Worm (Caenorhabditis elegans): ENCODE results near the gene srh-44.

DNA sequence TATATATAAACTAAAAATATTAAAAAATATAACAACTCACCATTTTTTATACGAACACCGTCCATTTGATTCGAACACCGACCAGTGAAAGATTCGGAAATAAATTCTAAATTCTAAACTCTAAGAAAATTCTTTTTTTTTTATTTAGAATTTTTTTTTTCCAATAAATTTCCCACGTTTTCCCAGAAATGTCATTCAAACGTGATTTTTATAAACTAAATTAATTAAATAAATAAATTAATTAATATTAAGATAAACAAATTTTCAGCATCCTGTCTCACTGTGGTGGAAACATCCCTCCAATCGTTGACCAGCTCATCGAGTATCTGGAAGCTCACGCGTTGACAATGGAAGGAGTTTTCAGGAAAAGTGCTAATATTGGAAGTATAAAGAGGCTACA, 47.3 kb upstream of the srh-44 start, which contains the start of gene klp-17:
- no peak for TF ChIP-seq lin-39 (tag; optimal IDR thresholded peaks at IDR 0.05)
- TF ChIP-seq pqm-1 (tag; optimal IDR thresholded peaks at IDR 0.05) = no peak

Measured in whole organism, L3 larva.